Worm (Caenorhabditis elegans) whole organism, midembryonic: ENCODE measurements around the gene T01G6.1.

ENCODE experiments used
- T22C8.4 ChIP-seq: fragments of 200-800 bp; sonication (Bioruptor generic); IDR thresholded peaks from 2 replicates; pipeline ENCODE4 v1.3.6; 2022; ENCODE audit warnings: missing genetic modification characterization, missing compliant biosample characterization
- cog-1 ChIP-seq: sonication (generic microtip); optimal IDR thresholded peaks from 2 replicates; lab custom pipeline; 2016; ENCODE audit warnings: missing genetic modification characterization, missing compliant biosample characterization
- flt-1 ChIP-seq: fragments of 200-800 bp; sonication (Bioruptor generic); IDR thresholded peaks from 2 replicates; pipeline ENCODE4 v1.3.6; 2022; ENCODE audit warnings: missing genetic modification characterization, missing compliant biosample characterization
- klf-2 ChIP-seq: fragments of 200-800 bp; sonication (Bioruptor generic); conservative IDR thresholded peaks from 2 replicates; pipeline ENCODE4 v1.3.6; 2022; ENCODE audit warnings: missing genetic modification reagents, missing genetic modification characterization, missing compliant biosample characterization
- med-1 ChIP-seq: sonication (generic microtip); optimal IDR thresholded peaks from 2 replicates; lab custom pipeline; 2017; ENCODE audit warnings: missing genetic modification characterization, mild to moderate bottlenecking, missing compliant biosample characterization, antibody characterized with exemption, missing genetic modification reagents; ENCODE audit not compliant: insufficient read depth
- ref-1 ChIP-seq: fragments of 200-800 bp; sonication (Bioruptor generic); conservative IDR thresholded peaks from 2 replicates; pipeline ENCODE4 v1.3.6; 2022; ENCODE audit warnings: missing genetic modification reagents, missing genetic modification characterization, missing compliant biosample characterization
- tab-1 ChIP-seq: fragments of 200-800 bp; sonication (Bioruptor generic); IDR thresholded peaks from 2 replicates; pipeline ENCODE4 v1.3.6; 2022; ENCODE audit warnings: missing genetic modification characterization, missing compliant biosample characterization
- ztf-23 ChIP-seq: fragments of 200-800 bp; sonication (Bioruptor generic); IDR thresholded peaks from 2 replicates; pipeline ENCODE4 v1.3.6; 2022; ENCODE audit warnings: missing genetic modification reagents, missing genetic modification characterization, missing compliant biosample characterization
- ztf-29 ChIP-seq: fragments of 200-800 bp; sonication (Bioruptor generic); IDR thresholded peaks from 2 replicates; pipeline ENCODE4 v1.3.6; 2022; ENCODE audit warnings: missing genetic modification reagents, missing genetic modification characterization, missing compliant biosample characterization

Gene T01G6.1

ce11 chrV:497399-497798, at the start of gene T01G6.1:
T01G6.1 (plus strand) TSS chrV:497699.
- TF ChIP-seq flt-1 (GFP tag; lab: Robert Waterston, UW), result no peak
- TF ChIP-seq ref-1 (GFP tag; lab: Robert Waterston, UW), result no peak

- TF ChIP-seq klf-2 (GFP tag; lab: Robert Waterston, UW) (no peak), cog-1 (tag; lab: Kevin White, UChicago) (no peak), ztf-23 (GFP tag; lab: Robert Waterston, UW) (no peak), ztf-29 (GFP tag; lab: Robert Waterston, UW) (no peak), ref-1 (GFP tag; lab: Robert Waterston, UW) (no peak), T22C8.4 (GFP tag; lab: Robert Waterston, UW) (no peak), tab-1 (GFP tag; lab: Robert Waterston, UW) (no peak), med-1 (GFP tag; lab: Kevin White, UChicago) (no peak), flt-1 (GFP tag; lab: Robert Waterston, UW) (no peak)
These were observed 48.4 kb upstream of the T01G6.1 start, which contains the start of gene srh-35 for ce11 chrV:449130-449529. srh-35 (minus strand) TSS chrV:449230.

DNA sequence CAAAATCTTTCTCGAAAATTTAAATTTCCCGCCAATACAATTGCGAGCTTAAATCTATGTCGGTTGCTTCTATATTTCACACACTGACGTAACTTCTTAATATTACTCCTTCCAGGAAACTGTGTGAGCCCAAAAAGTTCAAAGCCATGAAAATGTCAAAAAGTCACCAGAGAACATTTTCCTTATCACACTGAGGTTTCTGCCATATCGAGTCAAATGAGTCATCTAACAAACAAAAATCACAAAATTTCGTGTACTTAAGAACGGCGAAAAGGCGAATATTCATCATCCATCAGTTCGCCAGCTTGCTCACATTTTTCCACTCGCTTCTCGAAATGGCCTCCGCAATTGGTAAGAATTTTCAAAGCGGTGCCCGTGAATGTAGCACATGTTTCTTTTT, 47.8 kb upstream of the T01G6.1 start, which contains the start of gene M02H5.8:
Gene M02H5.8 (plus strand): TSS at position 297 of the 400 bp plus-strand sequence.
- no peak for TF ChIP-seq ztf-29 (GFP tag; lab: Robert Waterston, UW)
- TF ChIP-seq tab-1 (GFP tag; lab: Robert Waterston, UW), result no peak
- TF ChIP-seq ztf-23 (GFP tag; lab: Robert Waterston, UW), result no peak
- TF ChIP-seq cog-1 (tag; lab: Kevin White, UChicago), result no peak
- TF ChIP-seq T22C8.4 (GFP tag; lab: Robert Waterston, UW), result no peak
- TF ChIP-seq ref-1 (GFP tag; lab: Robert Waterston, UW), result no peak
- no peak for TF ChIP-seq med-1 (GFP tag; lab: Kevin White, UChicago)
- no peak for TF ChIP-seq klf-2 (GFP tag; lab: Robert Waterston, UW)
- TF ChIP-seq flt-1 (GFP tag; lab: Robert Waterston, UW), result no peak

DNA sequence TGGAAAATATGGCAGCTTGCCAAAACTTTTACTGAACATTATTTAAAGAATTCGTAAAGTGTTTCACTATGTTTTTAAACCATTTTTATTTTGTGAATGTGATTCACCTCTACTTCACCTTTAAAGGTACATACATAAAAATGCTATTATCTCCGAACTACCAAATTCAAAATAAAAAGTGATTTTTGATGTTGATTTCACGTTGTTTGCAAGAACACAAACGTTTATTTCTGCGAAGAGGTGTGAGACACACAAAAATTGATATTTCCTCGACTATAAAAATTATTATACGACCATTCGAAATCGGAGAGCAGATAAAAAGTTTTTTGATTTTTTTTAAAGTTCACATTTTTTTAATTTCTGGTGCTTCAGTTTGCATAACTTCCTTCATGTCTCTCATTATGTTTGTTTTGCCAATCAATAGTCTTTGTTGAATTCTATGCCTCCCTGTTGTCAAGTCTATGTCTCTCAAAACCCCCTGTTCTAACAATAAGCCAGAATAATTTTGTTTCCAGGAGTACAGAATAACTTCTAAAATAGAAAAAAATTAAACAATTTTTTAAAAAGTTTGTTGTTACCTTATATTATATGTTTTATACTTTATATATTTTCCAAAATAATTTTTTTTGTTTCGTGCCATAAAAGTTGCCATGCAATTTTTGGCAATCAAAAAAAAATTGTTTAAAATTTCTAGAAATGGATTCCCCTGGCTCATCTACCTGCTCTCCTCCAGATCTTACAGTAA, 46.6 kb upstream of the T01G6.1 start, which contains the start of gene nhr-123:
Gene nhr-123 (plus strand): TSS at position 695 of the 745 bp plus-strand sequence.
- TF ChIP-seq T22C8.4 (GFP tag; lab: Robert Waterston, UW), result no peak

DNA sequence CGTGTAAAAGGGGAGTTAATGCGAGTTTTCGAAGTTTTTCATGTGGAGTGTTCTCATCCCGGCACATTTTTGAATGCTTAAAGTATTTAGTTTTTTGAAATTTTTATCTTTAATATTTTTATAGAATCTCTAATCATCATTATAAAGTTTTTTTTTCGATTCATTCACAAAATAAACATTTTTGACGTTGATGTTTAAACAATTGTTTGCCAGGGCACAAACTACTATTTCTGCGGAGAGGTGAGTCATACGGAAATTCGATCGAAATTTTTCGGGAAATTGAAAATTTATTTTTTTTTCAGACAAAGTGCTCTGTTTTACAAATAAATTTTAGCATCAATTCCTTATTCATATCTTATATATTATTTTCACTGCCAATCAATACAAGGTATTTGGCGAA, 43.9 kb upstream of the T01G6.1 start, which contains the start of gene nhr-98:
Gene nhr-98 (plus strand): TSS at position 301 of the 400 bp plus-strand sequence.
- TF ChIP-seq klf-2 (GFP tag; lab: Robert Waterston, UW) (no peak), flt-1 (GFP tag; lab: Robert Waterston, UW) (no peak), ztf-23 (GFP tag; lab: Robert Waterston, UW) (no peak), T22C8.4 (GFP tag; lab: Robert Waterston, UW) (no peak), med-1 (GFP tag; lab: Kevin White, UChicago) (no peak), tab-1 (GFP tag; lab: Robert Waterston, UW) (no peak), ztf-29 (GFP tag; lab: Robert Waterston, UW) (no peak), cog-1 (tag; lab: Kevin White, UChicago) (no peak), ref-1 (GFP tag; lab: Robert Waterston, UW) (no peak)

- TF ChIP-seq ref-1 (GFP tag; lab: Robert Waterston, UW), result no peak
- no peak for TF ChIP-seq ztf-29 (GFP tag; lab: Robert Waterston, UW)
- no peak for TF ChIP-seq cog-1 (tag; lab: Kevin White, UChicago)
- no peak for TF ChIP-seq klf-2 (GFP tag; lab: Robert Waterston, UW)
- TF ChIP-seq T22C8.4 (GFP tag; lab: Robert Waterston, UW), result no peak
- no peak for TF ChIP-seq ztf-23 (GFP tag; lab: Robert Waterston, UW)
- TF ChIP-seq tab-1 (GFP tag; lab: Robert Waterston, UW), result no peak
- no peak for TF ChIP-seq med-1 (GFP tag; lab: Kevin White, UChicago)
- no peak for TF ChIP-seq flt-1 (GFP tag; lab: Robert Waterston, UW)
These were observed 39.7 kb upstream of the T01G6.1 start for ce11 chrV:457839-458238.

- no peak for TF ChIP-seq tab-1 (GFP tag; lab: Robert Waterston, UW)
- TF ChIP-seq flt-1 (GFP tag; lab: Robert Waterston, UW), result no peak
- TF ChIP-seq klf-2 (GFP tag; lab: Robert Waterston, UW), result no peak
- TF ChIP-seq ztf-23 (GFP tag; lab: Robert Waterston, UW), result no peak
- TF ChIP-seq cog-1 (tag; lab: Kevin White, UChicago), result no peak
- no peak for TF ChIP-seq ref-1 (GFP tag; lab: Robert Waterston, UW)
- no peak for TF ChIP-seq T22C8.4 (GFP tag; lab: Robert Waterston, UW)
- TF ChIP-seq med-1 (GFP tag; lab: Kevin White, UChicago), result no peak
- TF ChIP-seq ztf-29 (GFP tag; lab: Robert Waterston, UW), result no peak
These were observed 38.0 kb upstream of the T01G6.1 start, which contains the start of gene nhr-203 for ce11 chrV:459464-459863. nhr-203 (plus strand) TSS chrV:459795.

- no peak for TF ChIP-seq med-1 (GFP tag; lab: Kevin White, UChicago)
- no peak for TF ChIP-seq cog-1 (tag; lab: Kevin White, UChicago)
- TF ChIP-seq ref-1 (GFP tag; lab: Robert Waterston, UW), result no peak
- TF ChIP-seq tab-1 (GFP tag; lab: Robert Waterston, UW), result no peak
- no peak for TF ChIP-seq flt-1 (GFP tag; lab: Robert Waterston, UW)
- TF ChIP-seq T22C8.4 (GFP tag; lab: Robert Waterston, UW), result no peak
- no peak for TF ChIP-seq ztf-23 (GFP tag; lab: Robert Waterston, UW)
- no peak for TF ChIP-seq klf-2 (GFP tag; lab: Robert Waterston, UW)
- no peak for TF ChIP-seq ztf-29 (GFP tag; lab: Robert Waterston, UW)
These were observed 35.2 kb upstream of the T01G6.1 start, which contains the start of gene nhr-202 for ce11 chrV:462263-462662. nhr-202 (plus strand) TSS chrV:462588.

ce11 chrV:464800-465199, 32.7 kb upstream of the T01G6.1 start, which contains the start of gene nhr-201:
nhr-201 (plus strand) TSS chrV:464828.
- no peak for TF ChIP-seq ztf-23 (GFP tag; lab: Robert Waterston, UW)
- no peak for TF ChIP-seq klf-2 (GFP tag; lab: Robert Waterston, UW)
- TF ChIP-seq flt-1 (GFP tag; lab: Robert Waterston, UW), result no peak
- no peak for TF ChIP-seq tab-1 (GFP tag; lab: Robert Waterston, UW)
- no peak for TF ChIP-seq ref-1 (GFP tag; lab: Robert Waterston, UW)
- TF ChIP-seq T22C8.4 (GFP tag; lab: Robert Waterston, UW), result no peak
- TF ChIP-seq cog-1 (tag; lab: Kevin White, UChicago), result no peak
- no peak for TF ChIP-seq med-1 (GFP tag; lab: Kevin White, UChicago)
- no peak for TF ChIP-seq ztf-29 (GFP tag; lab: Robert Waterston, UW)
